Fruit fly (Drosophila melanogaster): ENCODE results near the gene HDAC4.

DNA sequence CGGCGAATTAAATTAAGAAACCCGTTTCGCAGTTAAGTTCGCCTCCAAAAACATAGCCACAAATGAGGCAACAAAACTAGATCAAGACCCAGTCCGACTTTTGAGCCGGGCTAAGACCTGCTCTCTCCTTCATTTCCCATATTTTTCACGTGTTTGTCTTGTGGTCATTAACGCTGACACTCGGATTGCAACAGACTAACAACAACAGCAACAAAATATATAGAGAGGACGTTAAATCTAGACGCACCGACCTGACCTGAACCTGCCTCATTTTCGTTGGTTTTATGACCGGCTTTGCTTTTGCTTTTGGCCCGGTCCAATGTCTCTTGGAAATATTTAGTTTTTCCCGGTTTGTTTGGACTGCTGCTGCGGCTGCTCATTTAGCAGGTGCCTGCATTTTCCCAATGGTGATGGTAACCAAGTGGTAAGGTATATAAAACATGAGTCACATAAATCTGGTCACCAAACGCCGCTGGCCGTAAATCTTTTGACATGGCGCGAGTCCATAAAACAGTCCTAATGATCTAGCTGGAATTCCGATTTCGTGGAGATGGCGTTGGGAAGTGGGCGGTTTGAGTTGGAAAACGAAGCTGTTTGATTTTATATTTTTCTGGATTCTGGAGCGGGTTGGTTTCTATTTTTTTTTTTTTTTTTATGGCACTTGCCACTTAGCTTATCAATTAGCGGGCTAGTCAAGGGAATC, 57.8 kb downstream of the HDAC4 start:
- TF ChIP-seq Myc (optimal IDR thresholded peaks at IDR 0.05) (no peak), Sin3A (optimal IDR thresholded peaks at IDR 0.05) (no peak), ttk (optimal IDR thresholded peaks at IDR 0.05) (no peak), insv (optimal IDR thresholded peaks at IDR 0.05) (no peak), psq (optimal IDR thresholded peaks at IDR 0.05) (no peak), h (optimal IDR thresholded peaks at IDR 0.05) (no peak)
